Worm (Caenorhabditis elegans): ENCODE measurements around the gene ZK809.9.

ZK809.9 gene

DNA sequence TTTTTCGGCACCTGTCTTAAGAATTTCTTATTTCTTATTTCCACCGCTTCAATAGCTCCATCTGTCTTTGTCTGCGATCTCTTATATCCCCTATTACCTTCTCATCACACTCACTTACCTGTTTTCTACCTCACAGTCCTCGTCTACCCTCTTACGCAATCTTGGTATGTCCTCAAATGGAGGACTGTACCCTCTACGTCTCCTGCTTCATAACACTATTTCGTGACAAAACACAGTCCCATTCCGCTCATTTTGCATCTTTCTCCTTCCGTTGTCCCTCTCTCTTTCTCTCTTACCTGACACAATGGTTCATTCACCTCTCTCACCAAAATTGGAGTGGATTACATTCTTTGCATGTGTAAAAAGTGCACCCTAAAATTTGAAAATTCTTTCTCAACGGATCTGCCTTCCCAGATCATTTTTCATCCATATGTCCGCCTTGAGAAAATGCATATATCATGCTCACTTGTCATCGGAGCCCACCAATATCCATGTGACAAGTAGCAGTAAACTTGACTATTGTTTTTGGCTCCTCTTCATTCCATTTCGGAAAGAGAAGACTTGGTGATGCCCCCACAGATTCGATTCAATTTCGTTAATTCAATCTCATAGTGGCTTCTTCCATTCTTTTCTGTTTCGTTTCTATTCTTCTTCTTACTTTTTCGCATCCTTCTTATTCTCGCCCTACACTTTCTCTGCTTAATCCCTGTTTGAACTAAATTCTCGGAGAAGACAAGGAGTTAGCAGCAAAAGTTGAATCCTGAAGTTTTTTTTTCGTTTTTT is 52.2 kb downstream of the ZK809.9 start (continued):
- TF ChIP-seq ceh-88 (GFP tag; IDR thresholded peaks at IDR 0.05) = no peak
- peak; percentile 50 for TF ChIP-seq lin-14 (GFP tag; optimal IDR thresholded peaks at IDR 0.05)
- no peak for TF ChIP-seq unc-86 (tag; optimal IDR thresholded peaks at IDR 0.05)
- no peak for TF ChIP-seq hpl-2 (GFP tag; optimal IDR thresholded peaks at IDR 0.05)
- TF ChIP-seq nhr-84 (tag; optimal IDR thresholded peaks at IDR 0.05) = no peak
- TF ChIP-seq grh-1 (GFP tag; IDR thresholded peaks at IDR 0.05) = no peak
- no peak for TF ChIP-seq C34B4.2 (tag; optimal IDR thresholded peaks at IDR 0.05)
- no peak for TF ChIP-seq alr-1 (tag; optimal IDR thresholded peaks at IDR 0.05; ENCODE audit: borderline replicate concordance)
- TF ChIP-seq egl-13 (tag; optimal IDR thresholded peaks at IDR 0.05) = no peak
- TF ChIP-seq swsn-7 (tag; optimal IDR thresholded peaks at IDR 0.05) = no peak
- no peak for TF ChIP-seq ztf-4 (tag; optimal IDR thresholded peaks at IDR 0.05)
- no peak for TF ChIP-seq lin-15B (tag; optimal IDR thresholded peaks at IDR 0.05)
- no peak for TF ChIP-seq lin-39 (tag; optimal IDR thresholded peaks at IDR 0.05)
- no peak for TF ChIP-seq C16A3.4 (tag; optimal IDR thresholded peaks at IDR 0.05)
- peak; percentile 5 for TF ChIP-seq mep-1 (tag; optimal IDR thresholded peaks at IDR 0.05)
- no peak for TF ChIP-seq ceh-8 (GFP tag; optimal IDR thresholded peaks at IDR 0.05)
- TF ChIP-seq nhr-85 (tag) = peak; percentile 81
- TF ChIP-seq nhr-12 (tag; optimal IDR thresholded peaks at IDR 0.05) = no peak
- TF ChIP-seq ceh-82 (tag; optimal IDR thresholded peaks at IDR 0.05) = no peak
- no peak for TF ChIP-seq nhr-28 (tag; optimal IDR thresholded peaks at IDR 0.05)
- TF ChIP-seq ets-5 (GFP tag; IDR thresholded peaks at IDR 0.05) = no peak
- TF ChIP-seq hlh-17 (GFP tag; optimal IDR thresholded peaks at IDR 0.05; ENCODE audit: borderline replicate concordance) = no peak
- TF ChIP-seq efl-3 (GFP tag; optimal IDR thresholded peaks at IDR 0.05) = no peak
- no peak for TF ChIP-seq isw-1 (GFP tag; IDR thresholded peaks at IDR 0.05)
- TF ChIP-seq snu-23 (GFP tag; optimal IDR thresholded peaks at IDR 0.05) = peak; percentile 10

All from whole organism, L1 larva.